Worm (Caenorhabditis elegans) whole organism, young adult: ENCODE data around the gene F44E2.10.

Experiments used
- B0035.1 ChIP-seq: sonication (generic microtip); optimal IDR thresholded peaks from 2 replicates; lab custom pipeline; 2016; ENCODE audit warnings: missing genetic modification characterization, mild to moderate bottlenecking, missing compliant biosample characterization, missing genotype, missing genetic modification reagents
- D2030.7 ChIP-seq: fragments of 200-800 bp; sonication (Bioruptor generic); IDR thresholded peaks from 2 replicates; pipeline ENCODE4 v1.3.6; 2022; ENCODE audit warnings: missing genetic modification reagents, missing genetic modification characterization, missing compliant biosample characterization
- F23B12.7 ChIP-seq: sonication (generic microtip); optimal IDR thresholded peaks from 2 replicates; lab custom pipeline; 2017; ENCODE audit warnings: missing genetic modification characterization, mild to moderate bottlenecking, missing compliant biosample characterization, antibody characterized with exemption, moderate library complexity; ENCODE audit not compliant: insufficient read depth
- F37B4.10 ChIP-seq: fragments of 200-800 bp; sonication (Bioruptor generic); IDR thresholded peaks from 2 replicates; pipeline ENCODE4 v1.3.6; 2022; ENCODE audit warnings: missing genetic modification characterization, missing compliant biosample characterization
- F57C9.4 ChIP-seq: sonication (generic microtip); optimal IDR thresholded peaks from 2 replicates; lab custom pipeline; 2017; ENCODE audit warnings: mild to moderate bottlenecking, missing genetic modification characterization, missing compliant biosample characterization
- K11D2.4 ChIP-seq: fragments of 200-800 bp; sonication (Bioruptor generic); IDR thresholded peaks from 2 replicates; pipeline ENCODE4 v1.3.6; 2022; ENCODE audit warnings: missing genetic modification reagents, missing genetic modification characterization, missing compliant biosample characterization
- T26A5.8 ChIP-seq: sonication (generic microtip); optimal IDR thresholded peaks from 2 replicates; lab custom pipeline; 2016; ENCODE audit warnings: missing genetic modification characterization, missing compliant biosample characterization
- attf-3 ChIP-seq: fragments of 200-800 bp; sonication (Bioruptor generic); conservative IDR thresholded peaks from 2 replicates; pipeline ENCODE4 v1.3.6; 2022; ENCODE audit warnings: missing genetic modification reagents, missing genetic modification characterization, missing compliant biosample characterization
- bed-2 ChIP-seq: fragments of 200-800 bp; sonication (Bioruptor generic); IDR thresholded peaks from 2 replicates; pipeline ENCODE4 v1.3.6; 2022; ENCODE audit warnings: missing genetic modification reagents, missing genetic modification characterization, missing compliant biosample characterization
- ccch-3 ChIP-seq: fragments of 200-800 bp; sonication (Bioruptor generic); optimal IDR thresholded peaks from 2 replicates; lab custom pipeline; 2018; ENCODE audit warnings: mild to moderate bottlenecking, missing genetic modification characterization, missing compliant biosample characterization
- cebp-2 ChIP-seq: fragments of 200-800 bp; sonication (Bioruptor generic); IDR thresholded peaks from 2 replicates; pipeline ENCODE4 v1.3.6; 2022; ENCODE audit warnings: missing genetic modification characterization, missing compliant biosample characterization
- ceh-100 ChIP-seq: fragments of 200-800 bp; sonication (Bioruptor generic); IDR thresholded peaks from 2 replicates; pipeline ENCODE4 v1.3.6; 2022; ENCODE audit warnings: missing genetic modification reagents, missing genetic modification characterization, missing compliant biosample characterization
- ceh-40 ChIP-seq: fragments of 200-800 bp; sonication (Bioruptor generic); IDR thresholded peaks from 2 replicates; pipeline ENCODE4 v1.3.6; 2022; ENCODE audit warnings: missing genetic modification characterization, missing compliant biosample characterization
- die-1 ChIP-seq: sonication (generic microtip); optimal IDR thresholded peaks from 2 replicates; lab custom pipeline; 2016; ENCODE audit warnings: missing genotype, mild to moderate bottlenecking, missing genetic modification characterization, missing compliant biosample characterization
- efl-1 ChIP-seq: fragments of 150-350 bp; optimal IDR thresholded peaks from 2 replicates; lab custom pipeline; 2014; ENCODE audit warnings: missing biosample characterization, missing genetic modification reagents, missing genetic modification characterization
- egl-18 ChIP-seq: fragments of 200-800 bp; sonication (Bioruptor generic); IDR thresholded peaks from 2 replicates; pipeline ENCODE4 v1.3.6; 2022; ENCODE audit warnings: missing genetic modification reagents, missing genetic modification characterization, missing compliant biosample characterization
- fkh-3 ChIP-seq: sonication (generic microtip); optimal IDR thresholded peaks from 2 replicates; lab custom pipeline; 2016; ENCODE audit warnings: mild to moderate bottlenecking, missing genetic modification characterization, missing compliant biosample characterization
- him-1 ChIP-seq: sonication (generic microtip); optimal IDR thresholded peaks from 2 replicates; lab custom pipeline; 2016; ENCODE audit warnings: missing genotype, missing genetic modification reagents, missing genetic modification characterization, missing compliant biosample characterization
- hsf-1 ChIP-seq: fragments of 200-800 bp; sonication (Bioruptor generic); IDR thresholded peaks from 2 replicates; pipeline ENCODE4 v1.3.6; 2022; ENCODE audit warnings: missing genetic modification reagents, missing genetic modification characterization, missing compliant biosample characterization
- lag-1 ChIP-seq: fragments of 200-800 bp; sonication (Bioruptor generic); IDR thresholded peaks from 2 replicates; pipeline ENCODE4 v1.3.6; 2022; ENCODE audit warnings: missing genetic modification reagents, missing genetic modification characterization, missing compliant biosample characterization
- lin-40 ChIP-seq: sonication (generic microtip); optimal IDR thresholded peaks from 2 replicates; lab custom pipeline; 2016; ENCODE audit warnings: missing genetic modification characterization, mild to moderate bottlenecking, missing compliant biosample characterization, missing genotype, missing genetic modification reagents
- lsy-27 ChIP-seq: sonication (generic microtip); optimal IDR thresholded peaks from 2 replicates; lab custom pipeline; 2017; ENCODE audit warnings: missing genetic modification characterization, mild to moderate bottlenecking, missing compliant biosample characterization, antibody characterized with exemption, missing genotype, borderline replicate concordance; ENCODE audit not compliant: insufficient read depth
- madf-10 ChIP-seq: sonication (generic microtip); optimal IDR thresholded peaks from 2 replicates; lab custom pipeline; 2016; ENCODE audit warnings: mild to moderate bottlenecking, missing genetic modification characterization, missing compliant biosample characterization
- mcd-1 ChIP-seq: fragments of 200-800 bp; sonication (Bioruptor generic); IDR thresholded peaks from 2 replicates; pipeline ENCODE4 v1.3.6; 2022; ENCODE audit warnings: missing genetic modification reagents, missing genetic modification characterization, missing compliant biosample characterization
- mel-28 ChIP-seq: sonication (generic microtip); optimal IDR thresholded peaks from 2 replicates; lab custom pipeline; 2016; ENCODE audit warnings: borderline replicate concordance, mild to moderate bottlenecking, missing genetic modification characterization, missing compliant biosample characterization
- mes-4 ChIP-seq: sonication (generic microtip); optimal IDR thresholded peaks from 2 replicates; lab custom pipeline; 2016; ENCODE audit warnings: missing genotype, missing genetic modification characterization, missing compliant biosample characterization
- nfya-1 ChIP-seq: sonication (generic microtip); optimal IDR thresholded peaks from 2 replicates; lab custom pipeline; 2017; ENCODE audit warnings: antibody characterized with exemption, missing compliant biosample characterization, missing genetic modification characterization, borderline replicate concordance; ENCODE audit not compliant: insufficient read depth
- nhr-120 ChIP-seq: fragments of 200-800 bp; sonication (Bioruptor generic); IDR thresholded peaks from 2 replicates; pipeline ENCODE4 v1.3.6; 2022; ENCODE audit warnings: missing genetic modification characterization, missing compliant biosample characterization
- nhr-27 ChIP-seq: fragments of 200-800 bp; sonication (Bioruptor generic); optimal IDR thresholded peaks from 2 replicates; lab custom pipeline; 2018; ENCODE audit warnings: mild to moderate bottlenecking, missing genetic modification characterization, moderate library complexity, missing compliant biosample characterization
- rec-8 ChIP-seq, 2 experiments: sonication (generic microtip); optimal IDR thresholded peaks; 2 replicates each; lab custom pipeline; 2016; ENCODE audit warnings: mild to moderate bottlenecking in 2 of 2, missing genetic modification characterization in 2 of 2, missing genetic modification reagents in 2 of 2, missing genotype in 2 of 2, missing biosample characterization in 1 of 2, missing compliant biosample characterization in 1 of 2, moderate library complexity in 1 of 2
- sdz-38 ChIP-seq: sonication (generic microtip); optimal IDR thresholded peaks from 2 replicates; lab custom pipeline; 2016; ENCODE audit warnings: missing genotype, missing genetic modification characterization, missing compliant biosample characterization
- snpc-1.3 ChIP-seq: sonication (generic microtip); optimal IDR thresholded peaks from 2 replicates; lab custom pipeline; 2017; ENCODE audit warnings: missing genetic modification characterization, mild to moderate bottlenecking, missing compliant biosample characterization, antibody characterized with exemption, moderate library complexity, missing genotype, missing genetic modification reagents; ENCODE audit not compliant: insufficient read depth
- somi-1 ChIP-seq: fragments of 200-800 bp; sonication (Bioruptor generic); optimal IDR thresholded peaks from 2 replicates; lab custom pipeline; 2018; ENCODE audit warnings: mild to moderate bottlenecking, missing genetic modification characterization, missing compliant biosample characterization
- sptf-2 ChIP-seq: fragments of 200-800 bp; sonication (Bioruptor generic); optimal IDR thresholded peaks from 2 replicates; lab custom pipeline; 2018; ENCODE audit warnings: mild to moderate bottlenecking, missing genetic modification characterization, missing compliant biosample characterization
- tlf-1 ChIP-seq: fragments of 200-800 bp; sonication (Bioruptor generic); optimal IDR thresholded peaks from 2 replicates; lab custom pipeline; 2018; ENCODE audit warnings: mild to moderate bottlenecking, missing genetic modification characterization, missing compliant biosample characterization
- unc-62 ChIP-seq: fragments of 150-350 bp; optimal IDR thresholded peaks from 2 replicates; lab custom pipeline; 2014; ENCODE audit warnings: missing biosample characterization, missing genetic modification reagents, missing genetic modification characterization

Gene F44E2.10

ce11 chrIII:8801864-8802818 lies 28.8 kb downstream of the F44E2.10 start (continued):
- TF ChIP-seq ceh-100 (GFP tag; lab: Robert Waterston, UW), result peak; percentile 37; the same call in 1 of the 2 replicates
- no peak for TF ChIP-seq rec-8 (tag; optimal IDR thresholded peaks at IDR 0.05; lab: Kevin White, UChicago)
- TF ChIP-seq sptf-2, result no peak
- no peak for TF ChIP-seq nfya-1 (tag; lab: Kevin White, UChicago)
- no peak for TF ChIP-seq mes-4 (tag; lab: Kevin White, UChicago)
- peak; percentile 89 for TF ChIP-seq unc-62
- TF ChIP-seq lin-40 (tag; lab: Kevin White, UChicago), result peak; percentile 96
- no peak for TF ChIP-seq F37B4.10 (GFP tag; lab: Robert Waterston, UW)
- TF ChIP-seq fkh-3 (tag; lab: Kevin White, UChicago), result no peak
- no peak for TF ChIP-seq F57C9.4
- no peak for TF ChIP-seq him-1 (tag; lab: Kevin White, UChicago)
- TF ChIP-seq madf-10 (tag; lab: Kevin White, UChicago), result peak; percentile 88
- TF ChIP-seq nhr-120 (GFP tag; lab: Robert Waterston, UW), result no peak
- TF ChIP-seq egl-18 (GFP tag; lab: Robert Waterston, UW), result no peak
- no peak for TF ChIP-seq sdz-38 (tag; lab: Kevin White, UChicago)
- TF ChIP-seq mcd-1, result peak; percentile 69
- no peak for TF ChIP-seq hsf-1
- no peak for TF ChIP-seq nhr-27 (tag; lab: Kevin White, UChicago)
- peak; percentile 74; the same call in 1 of the 2 replicates for TF ChIP-seq K11D2.4 (GFP tag; lab: Robert Waterston, UW)
- TF ChIP-seq mel-28 (tag; lab: Kevin White, UChicago), result no peak
- TF ChIP-seq snpc-1.3 (tag; lab: Kevin White, UChicago), result peak; percentile 48
- no peak for TF ChIP-seq efl-1 (GFP tag; lab: Kevin White, UChicago)
- peak; percentile 17; the same call in 1 of the 2 replicates for TF ChIP-seq attf-3
- peak; percentile 4 for TF ChIP-seq die-1 (tag; lab: Kevin White, UChicago)
- no peak for TF ChIP-seq lsy-27 (tag; lab: Kevin White, UChicago)
- TF ChIP-seq B0035.1 (tag; lab: Kevin White, UChicago), result peak; percentile 67
- no peak for TF ChIP-seq T26A5.8 (tag; lab: Kevin White, UChicago)
- TF ChIP-seq cebp-2 (GFP tag; lab: Robert Waterston, UW), result no peak
- TF ChIP-seq F23B12.7 (tag; lab: Kevin White, UChicago), result peak; percentile 80
- 0 out of 2 replicates have a peak, but pooled peaks have one; percentile 56 for TF ChIP-seq lag-1 (GFP tag; lab: Robert Waterston, UW)
- peak; percentile 94 for TF ChIP-seq somi-1 (GFP tag; lab: Kevin White, UChicago)
- 0 out of 2 replicates have a peak, but pooled peaks have one; percentile 23 for TF ChIP-seq bed-2 (GFP tag; lab: Robert Waterston, UW)
- no peak for TF ChIP-seq ccch-3
- no peak for TF ChIP-seq ceh-40 (GFP tag; lab: Robert Waterston, UW)
- TF ChIP-seq D2030.7, result no peak

- TF ChIP-seq tlf-1 (no peak), die-1 (tag; lab: Kevin White, UChicago) (peak; percentile 19)
Measured at ce11 chrIII:8801352-8801863, 29.5 kb downstream of the F44E2.10 start.
